Worm (Caenorhabditis elegans) whole organism, young adult: ENCODE results near the gene rsf-1.

ENCODE experiments used
- B0261.1 ChIP-seq: sonication (generic microtip); optimal IDR thresholded peaks from 2 replicates; lab custom pipeline; 2016; ENCODE audit warnings: mild to moderate bottlenecking, missing genetic modification characterization, moderate library complexity, missing compliant biosample characterization
- F57C9.4 ChIP-seq: sonication (generic microtip); optimal IDR thresholded peaks from 2 replicates; lab custom pipeline; 2017; ENCODE audit warnings: mild to moderate bottlenecking, missing genetic modification characterization, missing compliant biosample characterization
- K11D2.4 ChIP-seq: fragments of 200-800 bp; sonication (Bioruptor generic); IDR thresholded peaks from 2 replicates; pipeline ENCODE4 v1.3.6; 2022; ENCODE audit warnings: missing genetic modification reagents, missing genetic modification characterization, missing compliant biosample characterization
- Y56A3A.18 ChIP-seq: fragments of 200-800 bp; sonication (Bioruptor generic); IDR thresholded peaks from 2 replicates; pipeline ENCODE4 v1.3.6; 2022; ENCODE audit warnings: missing genetic modification reagents, missing genetic modification characterization, missing compliant biosample characterization
- Y95B8A.8 ChIP-seq: fragments of 200-800 bp; sonication (Bioruptor generic); IDR thresholded peaks from 2 replicates; pipeline ENCODE4 v1.3.6; 2022; ENCODE audit warnings: missing genetic modification reagents, missing genetic modification characterization, missing compliant biosample characterization
- akir-1 ChIP-seq: fragments of 200-800 bp; sonication (Bioruptor generic); optimal IDR thresholded peaks from 2 replicates; lab custom pipeline; 2018; ENCODE audit warnings: mild to moderate bottlenecking, missing genetic modification characterization, moderate library complexity, missing compliant biosample characterization
- athp-1 ChIP-seq: sonication (generic microtip); optimal IDR thresholded peaks from 2 replicates; lab custom pipeline; 2017; ENCODE audit warnings: mild to moderate bottlenecking, missing genetic modification characterization, missing compliant biosample characterization
- attf-3 ChIP-seq: fragments of 200-800 bp; sonication (Bioruptor generic); conservative IDR thresholded peaks from 2 replicates; pipeline ENCODE4 v1.3.6; 2022; ENCODE audit warnings: missing genetic modification reagents, missing genetic modification characterization, missing compliant biosample characterization
- attf-5 ChIP-seq: fragments of 200-800 bp; sonication (Bioruptor generic); optimal IDR thresholded peaks from 2 replicates; lab custom pipeline; 2018; ENCODE audit warnings: mild to moderate bottlenecking, missing genetic modification characterization, missing compliant biosample characterization
- bed-1 ChIP-seq: fragments of 200-800 bp; sonication (Bioruptor generic); IDR thresholded peaks from 2 replicates; pipeline ENCODE4 v1.3.6; 2022; ENCODE audit warnings: missing genetic modification reagents, missing genetic modification characterization, missing compliant biosample characterization
- ceh-100 ChIP-seq: fragments of 200-800 bp; sonication (Bioruptor generic); IDR thresholded peaks from 2 replicates; pipeline ENCODE4 v1.3.6; 2022; ENCODE audit warnings: missing genetic modification reagents, missing genetic modification characterization, missing compliant biosample characterization
- ceh-27 ChIP-seq: fragments of 200-800 bp; sonication (Bioruptor generic); optimal IDR thresholded peaks from 2 replicates; lab custom pipeline; 2018; ENCODE audit warnings: mild to moderate bottlenecking, missing genetic modification characterization, moderate library complexity, missing compliant biosample characterization
- ceh-40 ChIP-seq: fragments of 200-800 bp; sonication (Bioruptor generic); IDR thresholded peaks from 2 replicates; pipeline ENCODE4 v1.3.6; 2022; ENCODE audit warnings: missing genetic modification characterization, missing compliant biosample characterization
- ceh-58 ChIP-seq: fragments of 200-800 bp; sonication (Bioruptor generic); IDR thresholded peaks from 2 replicates; pipeline ENCODE4 v1.3.6; 2022; ENCODE audit warnings: missing genetic modification characterization, missing compliant biosample characterization
- chd-7 ChIP-seq: sonication (generic microtip); optimal IDR thresholded peaks from 2 replicates; lab custom pipeline; 2016; ENCODE audit warnings: mild to moderate bottlenecking, missing genetic modification characterization, moderate library complexity, missing compliant biosample characterization
- dox-1 ChIP-seq: fragments of 200-800 bp; sonication (Bioruptor generic); IDR thresholded peaks from 2 replicates; pipeline ENCODE4 v1.3.6; 2022; ENCODE audit warnings: missing genetic modification reagents, missing genetic modification characterization, missing compliant biosample characterization
- efl-1 ChIP-seq: fragments of 150-350 bp; optimal IDR thresholded peaks from 2 replicates; lab custom pipeline; 2014; ENCODE audit warnings: missing biosample characterization, missing genetic modification reagents, missing genetic modification characterization
- egl-18 ChIP-seq: fragments of 200-800 bp; sonication (Bioruptor generic); IDR thresholded peaks from 2 replicates; pipeline ENCODE4 v1.3.6; 2022; ENCODE audit warnings: missing genetic modification reagents, missing genetic modification characterization, missing compliant biosample characterization
- egl-44 ChIP-seq: fragments of 200-800 bp; sonication (Bioruptor generic); IDR thresholded peaks from 2 replicates; pipeline ENCODE4 v1.3.6; 2022; ENCODE audit warnings: missing genetic modification reagents, missing genetic modification characterization, missing compliant biosample characterization
- ekl-4 ChIP-seq: fragments of 200-800 bp; sonication (Bioruptor generic); IDR thresholded peaks from 2 replicates; pipeline ENCODE4 v1.3.6; 2022; ENCODE audit warnings: missing genetic modification reagents, missing genetic modification characterization, missing compliant biosample characterization
- ets-4 ChIP-seq: fragments of 200-800 bp; sonication (Bioruptor generic); optimal IDR thresholded peaks from 2 replicates; lab custom pipeline; 2018; ENCODE audit warnings: mild to moderate bottlenecking, missing genetic modification characterization, missing compliant biosample characterization
- gei-17 ChIP-seq: fragments of 200-800 bp; sonication (Bioruptor generic); optimal IDR thresholded peaks from 2 replicates; lab custom pipeline; 2018; ENCODE audit warnings: mild to moderate bottlenecking, missing genetic modification characterization, missing compliant biosample characterization
- hsf-1 ChIP-seq: fragments of 200-800 bp; sonication (Bioruptor generic); IDR thresholded peaks from 2 replicates; pipeline ENCODE4 v1.3.6; 2022; ENCODE audit warnings: missing genetic modification reagents, missing genetic modification characterization, missing compliant biosample characterization
- lag-1 ChIP-seq: fragments of 200-800 bp; sonication (Bioruptor generic); IDR thresholded peaks from 2 replicates; pipeline ENCODE4 v1.3.6; 2022; ENCODE audit warnings: missing genetic modification reagents, missing genetic modification characterization, missing compliant biosample characterization
- lsl-1 ChIP-seq: fragments of 200-800 bp; sonication (Bioruptor generic); optimal IDR thresholded peaks from 2 replicates; lab custom pipeline; 2018; ENCODE audit warnings: mild to moderate bottlenecking, missing genetic modification characterization, moderate library complexity, missing compliant biosample characterization
- madf-3 ChIP-seq: fragments of 200-800 bp; sonication (Bioruptor generic); IDR thresholded peaks from 2 replicates; pipeline ENCODE4 v1.3.6; 2022; ENCODE audit warnings: missing genetic modification reagents, missing genetic modification characterization, missing compliant biosample characterization
- madf-6 ChIP-seq: fragments of 200-800 bp; sonication (Bioruptor generic); IDR thresholded peaks from 2 replicates; pipeline ENCODE4 v1.3.6; 2022; ENCODE audit warnings: missing genetic modification reagents, missing genetic modification characterization, missing compliant biosample characterization
- mes-4 ChIP-seq: sonication (generic microtip); optimal IDR thresholded peaks from 2 replicates; lab custom pipeline; 2016; ENCODE audit warnings: missing genotype, missing genetic modification characterization, missing compliant biosample characterization
- nfya-2 ChIP-seq: fragments of 200-800 bp; sonication (Bioruptor generic); IDR thresholded peaks from 2 replicates; pipeline ENCODE4 v1.3.6; 2022; ENCODE audit warnings: missing genetic modification reagents, missing genetic modification characterization, missing compliant biosample characterization
- nhr-179 ChIP-seq: sonication (generic microtip); optimal IDR thresholded peaks from 2 replicates; lab custom pipeline; 2016; ENCODE audit warnings: mild to moderate bottlenecking, missing genetic modification characterization, missing compliant biosample characterization
- nhr-80 ChIP-seq: sonication (generic microtip); optimal IDR thresholded peaks from 2 replicates; lab custom pipeline; 2016; ENCODE audit warnings: missing genetic modification characterization, missing compliant biosample characterization
- nhr-90 ChIP-seq: sonication (generic microtip); optimal IDR thresholded peaks from 2 replicates; lab custom pipeline; 2016; ENCODE audit warnings: missing genotype, mild to moderate bottlenecking, missing genetic modification characterization, missing compliant biosample characterization
- rec-8 ChIP-seq, 2 experiments: sonication (generic microtip); optimal IDR thresholded peaks; 2 replicates each; lab custom pipeline; 2016; ENCODE audit warnings: mild to moderate bottlenecking in 2 of 2, missing genetic modification characterization in 2 of 2, missing genetic modification reagents in 2 of 2, missing genotype in 2 of 2, missing biosample characterization in 1 of 2, missing compliant biosample characterization in 1 of 2, moderate library complexity in 1 of 2
- repo-1 ChIP-seq: sonication (generic microtip); optimal IDR thresholded peaks from 2 replicates; lab custom pipeline; 2017; ENCODE audit warnings: mild to moderate bottlenecking, missing genetic modification characterization, missing compliant biosample characterization
- rpc-1 ChIP-seq, 2 experiments: fragments of 150-350 bp in 1 of 2; sonication (generic microtip) in 1 of 2; optimal IDR thresholded peaks; 2 replicates each; lab custom pipeline; 2014 to 2018; ENCODE audit warnings: missing biosample characterization in 1 of 2, missing genetic modification characterization in 1 of 2, missing genetic modification reagents in 1 of 2, missing genotype in 1 of 2
- sdz-38 ChIP-seq: sonication (generic microtip); optimal IDR thresholded peaks from 2 replicates; lab custom pipeline; 2016; ENCODE audit warnings: missing genotype, missing genetic modification characterization, missing compliant biosample characterization
- snpc-1.3 ChIP-seq: sonication (generic microtip); optimal IDR thresholded peaks from 2 replicates; lab custom pipeline; 2017; ENCODE audit warnings: missing genetic modification characterization, mild to moderate bottlenecking, missing compliant biosample characterization, antibody characterized with exemption, moderate library complexity, missing genotype, missing genetic modification reagents; ENCODE audit not compliant: insufficient read depth
- somi-1 ChIP-seq: fragments of 200-800 bp; sonication (Bioruptor generic); optimal IDR thresholded peaks from 2 replicates; lab custom pipeline; 2018; ENCODE audit warnings: mild to moderate bottlenecking, missing genetic modification characterization, missing compliant biosample characterization
- tbp1 ChIP-seq: fragments of 200-800 bp; sonication (Bioruptor generic); optimal IDR thresholded peaks from 2 replicates; lab custom pipeline; 2018; ENCODE audit warnings: mild to moderate bottlenecking, missing genetic modification characterization, missing compliant biosample characterization
- tlf-1 ChIP-seq: fragments of 200-800 bp; sonication (Bioruptor generic); optimal IDR thresholded peaks from 2 replicates; lab custom pipeline; 2018; ENCODE audit warnings: mild to moderate bottlenecking, missing genetic modification characterization, missing compliant biosample characterization
- unc-130 ChIP-seq: sonication (generic microtip); optimal IDR thresholded peaks from 2 replicates; lab custom pipeline; 2016; ENCODE audit warnings: missing genetic modification reagents, missing genetic modification characterization, missing compliant biosample characterization
- unc-62 ChIP-seq: fragments of 150-350 bp; optimal IDR thresholded peaks from 2 replicates; lab custom pipeline; 2014; ENCODE audit warnings: missing biosample characterization, missing genetic modification reagents, missing genetic modification characterization
- zim-3 ChIP-seq: sonication (generic microtip); optimal IDR thresholded peaks from 2 replicates; lab custom pipeline; 2017; ENCODE audit warnings: mild to moderate bottlenecking, missing genetic modification characterization, moderate library complexity, missing compliant biosample characterization
- ztf-22 ChIP-seq: fragments of 200-800 bp; sonication (Bioruptor generic); optimal IDR thresholded peaks from 2 replicates; lab custom pipeline; 2018; ENCODE audit warnings: mild to moderate bottlenecking, missing genetic modification characterization, moderate library complexity, missing compliant biosample characterization
- ztf-25 ChIP-seq: fragments of 200-800 bp; sonication (Bioruptor generic); IDR thresholded peaks from 2 replicates; pipeline ENCODE4 v1.3.6; 2022; ENCODE audit warnings: missing genetic modification reagents, missing genetic modification characterization, missing compliant biosample characterization
- ztf-3 ChIP-seq: fragments of 200-800 bp; sonication (Bioruptor generic); optimal IDR thresholded peaks from 2 replicates; lab custom pipeline; 2018; ENCODE audit warnings: mild to moderate bottlenecking, missing genetic modification characterization, missing compliant biosample characterization

Gene rsf-1

ce11 chrII:11305627-11306449 is at the start of gene rsf-1 (continued):
- no peak for TF ChIP-seq akir-1 (GFP tag; lab: Kevin White, UChicago)
- TF ChIP-seq hsf-1 (GFP tag; lab: Robert Waterston, UW) = no peak
- TF ChIP-seq nhr-90 (tag; lab: Kevin White, UChicago) = peak; percentile 15
- TF ChIP-seq K11D2.4 (GFP tag; lab: Robert Waterston, UW) = no peak
- TF ChIP-seq tlf-1 (GFP tag; lab: Kevin White, UChicago) = no peak
- no peak for TF ChIP-seq lsl-1 (GFP tag; lab: Kevin White, UChicago)
- no peak for TF ChIP-seq athp-1 (tag; lab: Kevin White, UChicago)
- TF ChIP-seq rpc-1 (optimal IDR thresholded peaks at IDR 0.05; lab: Kevin White, UChicago) = peak; percentile 49
- peak; percentile 70 for TF ChIP-seq rpc-1 (tag; optimal IDR thresholded peaks at IDR 0.05; lab: Kevin White, UChicago)

- TF ChIP-seq ztf-3 (GFP tag; lab: Kevin White, UChicago) (no peak), attf-5 (GFP tag; lab: Kevin White, UChicago) (no peak), lag-1 (no peak), bed-1 (no peak), tbp1 (GFP tag; lab: Kevin White, UChicago) (peak; percentile 2), snpc-1.3 (tag; lab: Kevin White, UChicago) (no peak), ets-4 (GFP tag; lab: Kevin White, UChicago) (no peak), nhr-80 (tag; lab: Kevin White, UChicago) (no peak), egl-44 (no peak), repo-1 (tag; lab: Kevin White, UChicago) (no peak), B0261.1 (tag; lab: Kevin White, UChicago) (no peak), nfya-2 (GFP tag; lab: Robert Waterston, UW) (no peak), zim-3 (tag; lab: Kevin White, UChicago) (no peak), dox-1 (GFP tag; lab: Robert Waterston, UW) (0 out of 2 replicates have a peak, but pooled peaks have one; percentile 24), attf-3 (GFP tag; lab: Robert Waterston, UW) (no peak), ekl-4 (peak; percentile 64), gei-17 (GFP tag; lab: Kevin White, UChicago) (no peak), efl-1 (GFP tag; lab: Kevin White, UChicago) (peak; percentile 13), madf-6 (GFP tag; lab: Robert Waterston, UW) (peak; percentile 73), madf-3 (GFP tag; lab: Robert Waterston, UW) (0 out of 2 replicates have a peak, but pooled peaks have one; percentile 70), Y95B8A.8 (GFP tag; lab: Robert Waterston, UW) (no peak), F57C9.4 (tag; lab: Kevin White, UChicago) (no peak), K11D2.4 (GFP tag; lab: Robert Waterston, UW) (no peak), ztf-25 (no peak), ceh-27 (GFP tag; lab: Kevin White, UChicago) (no peak), ceh-40 (GFP tag; lab: Robert Waterston, UW) (0 out of 2 replicates have a peak, but pooled peaks have one; percentile 37), mes-4 (tag; lab: Kevin White, UChicago) (no peak), unc-62 (GFP tag; lab: Kevin White, UChicago) (no peak), chd-7 (no peak), nhr-179 (no peak), Y56A3A.18 (0 out of 2 replicates have a peak, but pooled peaks have one; percentile 31), sdz-38 (tag; lab: Kevin White, UChicago) (no peak), egl-18 (GFP tag; lab: Robert Waterston, UW) (no peak), ceh-100 (GFP tag; lab: Robert Waterston, UW) (peak; percentile 37; the same call in 1 of the 2 replicates), rec-8 (tag; optimal IDR thresholded peaks at IDR 0.05; lab: Kevin White, UChicago) (no peak), unc-130 (no peak), ceh-58 (GFP tag; lab: Robert Waterston, UW) (no peak), ztf-22 (GFP tag; lab: Kevin White, UChicago) (no peak), somi-1 (GFP tag; lab: Kevin White, UChicago) (no peak)
Measured at ce11 chrII:11259766-11260165, 46.4 kb upstream of the rsf-1 start.
